Fruit fly (Drosophila melanogaster) S2 (cell line): ENCODE data around the gene CheB74a.

Source experiments
- CG8478 ChIP-seq: fragments of >200 bp; optimal IDR thresholded peaks from 2 replicates; lab custom pipeline; 2018
- CTCF ChIP-seq, 2 experiments: fragments of >200 bp; optimal IDR thresholded peaks; 2 replicates each; lab custom pipeline; 2018

DNA sequence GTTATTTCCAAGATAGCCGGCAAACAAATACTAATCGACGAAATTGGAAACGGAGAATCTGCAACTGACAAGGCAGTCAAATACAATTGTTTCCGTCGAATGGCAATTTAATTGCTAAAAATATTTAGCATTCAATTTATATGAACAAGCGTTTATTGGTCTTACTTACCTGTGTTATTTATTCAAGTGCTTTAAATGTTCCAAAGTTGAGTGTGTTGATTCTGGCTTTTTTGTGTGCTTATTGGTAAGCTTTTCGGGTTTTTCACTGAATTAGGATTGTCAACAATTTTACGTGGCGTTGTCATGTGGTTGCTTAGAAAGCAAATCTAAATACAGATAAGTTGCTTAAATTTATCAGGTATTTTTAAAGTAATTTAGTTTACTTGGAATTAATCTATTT lies 47.9 kb downstream of the CheB74a start:
- no peak for TF ChIP-seq CTCF (optimal IDR thresholded peaks at IDR 0.05; lab: Kevin White, UChicago)
- no peak for TF ChIP-seq CG8478 (lab: Kevin White, UChicago)
